Worm (Caenorhabditis elegans): Measurements from ENCODE around the gene srw-107.

DNA sequence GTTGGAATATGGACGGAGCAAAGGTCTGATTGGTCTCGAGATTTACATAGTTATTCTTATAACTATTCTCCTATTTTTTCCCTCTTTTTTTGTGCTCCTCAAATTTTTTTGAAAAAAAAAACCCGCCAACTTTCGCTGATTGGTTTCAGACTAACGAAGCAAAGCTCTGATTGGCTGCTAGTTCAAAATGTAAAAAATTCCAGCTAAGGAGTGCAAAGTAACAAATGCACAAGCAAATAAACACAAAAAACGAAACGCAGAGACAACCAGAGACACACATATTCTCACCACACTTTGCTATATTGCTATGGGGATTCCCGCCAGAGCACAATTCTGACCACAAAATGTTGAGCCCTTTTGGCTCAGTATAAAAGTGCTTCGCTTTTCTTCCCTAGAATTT, 24.0 kb downstream of the srw-107 start, which contains the start of gene T01G6.1:
- no peak for TF ChIP-seq ceh-88 (GFP tag; IDR thresholded peaks at IDR 0.05)
- no peak for TF ChIP-seq lin-13 (GFP tag; optimal IDR thresholded peaks at IDR 0.05)
- TF ChIP-seq nhr-28 (tag; optimal IDR thresholded peaks at IDR 0.05), result no peak
- TF ChIP-seq sup-37 (GFP tag; optimal IDR thresholded peaks at IDR 0.05), result no peak
- no peak for TF ChIP-seq skn-1 (tag; optimal IDR thresholded peaks at IDR 0.05)
- TF ChIP-seq tbx-2 (tag; optimal IDR thresholded peaks at IDR 0.05), result no peak
- TF ChIP-seq aly-2 (tag; optimal IDR thresholded peaks at IDR 0.05), result no peak
- no peak for TF ChIP-seq zag-1 (tag; optimal IDR thresholded peaks at IDR 0.05)
- TF ChIP-seq lin-39 (tag; optimal IDR thresholded peaks at IDR 0.05), result no peak
- TF ChIP-seq elt-3 (tag; optimal IDR thresholded peaks at IDR 0.05), result no peak
- no peak for TF ChIP-seq fkh-10 (GFP tag; optimal IDR thresholded peaks at IDR 0.05)
- no peak for TF ChIP-seq lin-14 (GFP tag; optimal IDR thresholded peaks at IDR 0.05)
- TF ChIP-seq aha-1 (tag; optimal IDR thresholded peaks at IDR 0.05), result no peak

Measured in whole organism, L1 larva.